Worm (Caenorhabditis elegans): ENCODE data around the gene Y39F10A.3.
A peak's percentile ranks its signal among the peaks of the same experiment; 100 is the strongest.

Gene Y39F10A.3

DNA sequence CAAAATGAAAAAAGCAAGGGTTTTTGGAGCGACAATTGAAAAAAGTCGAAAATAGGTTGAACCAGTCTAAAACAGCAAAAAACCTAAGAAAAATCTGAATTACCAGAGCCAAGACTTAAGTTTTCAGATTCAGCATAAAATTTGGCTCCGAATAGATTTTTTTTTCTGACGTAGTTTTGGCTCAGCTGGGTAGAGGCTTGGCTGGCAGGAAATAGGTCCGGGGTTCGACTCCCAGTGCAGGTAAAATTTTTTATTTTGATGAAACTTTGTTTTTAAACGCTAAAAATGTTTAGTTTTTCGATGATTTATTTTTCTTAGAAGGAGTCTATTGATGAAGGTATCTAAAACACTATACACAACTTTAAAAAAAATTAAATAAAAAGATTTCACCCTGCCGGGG, 27.8 kb downstream of the Y39F10A.3 start:
- TF ChIP-seq F10E7.11 (tag; optimal IDR thresholded peaks at IDR 0.05) = no peak
- no peak for TF ChIP-seq repo-1 (tag; optimal IDR thresholded peaks at IDR 0.05)
- no peak for TF ChIP-seq B0019.2 (GFP tag; conservative IDR thresholded peaks at IDR 0.05)
- no peak for TF ChIP-seq hmg-20 (GFP tag; IDR thresholded peaks at IDR 0.05)
- TF ChIP-seq tlf-1 (GFP tag; optimal IDR thresholded peaks at IDR 0.05) = no peak
- 0 out of 2 replicates have a peak, but pooled peaks have one; percentile 10 for TF ChIP-seq cebp-2 (GFP tag; IDR thresholded peaks at IDR 0.05)
- TF ChIP-seq gei-17 (GFP tag; optimal IDR thresholded peaks at IDR 0.05) = no peak
- 0 out of 2 replicates have a peak, but pooled peaks have one; percentile 28 for TF ChIP-seq pbrm-1 (GFP tag; IDR thresholded peaks at IDR 0.05)
- TF ChIP-seq ceh-58 (GFP tag; IDR thresholded peaks at IDR 0.05) = no peak
- peak; percentile 4 for TF ChIP-seq rpc-1 (optimal IDR thresholded peaks at IDR 0.05)
- TF ChIP-seq rpc-1 (tag; optimal IDR thresholded peaks at IDR 0.05) = peak; percentile 58
- TF ChIP-seq tbp1 (GFP tag; optimal IDR thresholded peaks at IDR 0.05) = peak; percentile 74

ce11 chrII:753469-753868, 29.3 kb downstream of the Y39F10A.3 start:
- TF ChIP-seq lir-1 (GFP tag; conservative IDR thresholded peaks at IDR 0.05) (no peak), attf-3 (GFP tag; conservative IDR thresholded peaks at IDR 0.05) (no peak), B0336.3 (GFP tag; IDR thresholded peaks at IDR 0.05) (no peak), F39B2.1 (GFP tag; IDR thresholded peaks at IDR 0.05) (no peak), him-1 (tag; optimal IDR thresholded peaks at IDR 0.05) (no peak), madf-6 (GFP tag; IDR thresholded peaks at IDR 0.05) (no peak), F55B11.4 (tag; optimal IDR thresholded peaks at IDR 0.05; ENCODE audit: borderline replicate concordance, insufficient read depth) (no peak), nhr-120 (GFP tag; IDR thresholded peaks at IDR 0.05) (no peak), F57A8.1 (GFP tag; optimal IDR thresholded peaks at IDR 0.05) (no peak), K11D2.4 (GFP tag; IDR thresholded peaks at IDR 0.05) (no peak), C17E4.6 (GFP tag; IDR thresholded peaks at IDR 0.05) (no peak), ztf-18 (tag; optimal IDR thresholded peaks at IDR 0.05) (no peak), rpc-1 (optimal IDR thresholded peaks at IDR 0.05) (peak; percentile 40), rpc-1 (tag; optimal IDR thresholded peaks at IDR 0.05) (peak; percentile 59), F37B4.10 (GFP tag; IDR thresholded peaks at IDR 0.05) (no peak), B0035.1 (tag; optimal IDR thresholded peaks at IDR 0.05) (no peak), B0261.1 (tag; optimal IDR thresholded peaks at IDR 0.05) (peak; percentile 32), hmg-20 (GFP tag; IDR thresholded peaks at IDR 0.05) (no peak), tbp1 (GFP tag; optimal IDR thresholded peaks at IDR 0.05) (peak; percentile 72)

ce11 chrII:751850-752249, 31.0 kb downstream of the Y39F10A.3 start:
- TF ChIP-seq him-1 (tag; optimal IDR thresholded peaks at IDR 0.05) (no peak), tbp1 (GFP tag; optimal IDR thresholded peaks at IDR 0.05) (peak; percentile 76), rpc-1 (optimal IDR thresholded peaks at IDR 0.05) (peak; percentile 30), rpc-1 (tag; optimal IDR thresholded peaks at IDR 0.05) (peak; percentile 67), nhr-90 (tag; optimal IDR thresholded peaks at IDR 0.05) (no peak), mcd-1 (GFP tag; IDR thresholded peaks at IDR 0.05) (no peak), egl-44 (GFP tag; IDR thresholded peaks at IDR 0.05) (no peak), ztf-18 (tag; optimal IDR thresholded peaks at IDR 0.05) (no peak), aptf-2 (GFP tag; conservative IDR thresholded peaks at IDR 0.05) (no peak), Y79H2A.3 (GFP tag; conservative IDR thresholded peaks at IDR 0.05) (no peak), lin-26 (GFP tag; IDR thresholded peaks at IDR 0.05) (peak; percentile 15; the same call in 1 of the 2 replicates), madf-3 (GFP tag; IDR thresholded peaks at IDR 0.05) (no peak), ceh-58 (GFP tag; IDR thresholded peaks at IDR 0.05) (no peak), hsf-1 (GFP tag; IDR thresholded peaks at IDR 0.05) (no peak), atf-7 (tag; optimal IDR thresholded peaks at IDR 0.05) (no peak), B0035.1 (tag; optimal IDR thresholded peaks at IDR 0.05) (no peak), F10E7.11 (tag; optimal IDR thresholded peaks at IDR 0.05) (no peak), B0261.1 (tag; optimal IDR thresholded peaks at IDR 0.05) (peak; percentile 48), ceh-100 (GFP tag; IDR thresholded peaks at IDR 0.05) (no peak), fkh-3 (tag; optimal IDR thresholded peaks at IDR 0.05) (no peak), bed-2 (GFP tag; IDR thresholded peaks at IDR 0.05) (no peak)
